Fruit fly (Drosophila melanogaster): ENCODE data around the gene Pxt.

Gene Pxt

DNA sequence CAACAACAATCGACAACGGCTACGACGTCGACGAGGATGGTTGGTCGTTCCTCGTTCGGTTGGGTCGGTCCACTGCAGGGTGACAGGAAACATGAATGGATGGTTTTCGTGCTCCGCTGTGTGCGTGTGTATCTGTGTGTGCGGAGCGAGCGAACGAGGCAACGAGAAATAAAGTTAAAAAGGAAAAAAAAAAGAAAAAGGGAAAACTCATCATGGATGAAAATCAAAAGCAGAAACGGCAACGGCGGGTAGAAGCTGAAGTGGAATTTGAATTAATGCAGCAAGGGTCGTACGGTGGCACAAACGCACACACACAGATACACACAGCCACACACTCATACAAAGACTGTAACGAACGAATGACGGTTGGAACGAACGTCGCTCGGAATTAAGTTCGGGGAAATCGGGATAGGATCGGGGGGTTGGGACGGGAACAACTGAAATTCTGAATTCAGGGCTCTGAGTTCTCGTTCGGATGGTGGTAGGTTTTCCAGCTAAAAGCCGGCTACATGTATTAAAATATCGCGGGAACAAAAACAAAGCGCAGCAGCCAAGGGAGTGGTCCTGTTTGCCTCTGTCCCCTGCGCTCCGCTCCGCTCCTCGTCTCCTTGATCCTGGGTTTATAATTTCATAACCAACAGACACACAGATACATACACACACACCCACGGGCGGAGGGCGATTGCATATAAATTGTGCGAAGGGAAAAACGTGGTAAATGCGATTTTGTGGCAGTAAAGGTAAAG is 8.2 kb upstream of the Pxt start (continued):
- TF ChIP-seq MESR4 (GFP tag; optimal IDR thresholded peaks at IDR 0.05) (no peak), Ets65A (GFP tag) (no peak), pzg (GFP tag; optimal IDR thresholded peaks at IDR 0.05) (no peak), psq (GFP tag; optimal IDR thresholded peaks at IDR 0.05) (no peak), Ravus (GFP tag; IDR thresholded peaks at IDR 0.05) (no peak), CG6813 (GFP tag; optimal IDR thresholded peaks at IDR 0.05) (no peak), usp (GFP tag; optimal IDR thresholded peaks at IDR 0.05) (no peak), CG4360 (GFP tag; IDR thresholded peaks at IDR 0.05) (peak; percentile 73), CG18262 (tag; optimal IDR thresholded peaks at IDR 0.05) (no peak), CG9876 (GFP tag; optimal IDR thresholded peaks at IDR 0.05) (no peak), exex (tag; optimal IDR thresholded peaks at IDR 0.05) (no peak), H15 (GFP tag; IDR thresholded peaks at IDR 0.05) (0 out of 3 replicates have a peak, but pooled peaks have one; percentile 13), Ptx1 (GFP tag; IDR thresholded peaks at IDR 0.05) (no peak), kni (GFP tag; optimal IDR thresholded peaks at IDR 0.05) (peak; percentile 81), cad (GFP tag; optimal IDR thresholded peaks at IDR 0.05) (peak; percentile 12), CG2120 (GFP tag; optimal IDR thresholded peaks at IDR 0.05) (no peak), CG30020 (tag; optimal IDR thresholded peaks at IDR 0.05) (no peak), Hmr (GFP tag; optimal IDR thresholded peaks at IDR 0.05) (no peak), Hey (tag; optimal IDR thresholded peaks at IDR 0.05) (peak; percentile 21), CG2199 (GFP tag; IDR thresholded peaks at IDR 0.05) (0 out of 3 replicates have a peak, but pooled peaks have one; percentile 17), CG3281 (GFP tag; optimal IDR thresholded peaks at IDR 0.05) (no peak), nau (GFP tag; optimal IDR thresholded peaks at IDR 0.05) (no peak), CG7839 (tag; optimal IDR thresholded peaks at IDR 0.05) (no peak), CG12104 (GFP tag; optimal IDR thresholded peaks at IDR 0.05) (no peak), sr (GFP tag; IDR thresholded peaks at IDR 0.05) (no peak), CG14441 (GFP tag; IDR thresholded peaks at IDR 0.05) (no peak), tio (GFP tag; optimal IDR thresholded peaks at IDR 0.05) (no peak), Dp (GFP tag; optimal IDR thresholded peaks at IDR 0.05) (no peak), Kr (GFP tag; optimal IDR thresholded peaks at IDR 0.05) (peak; percentile 48), CG18599 (GFP tag; optimal IDR thresholded peaks at IDR 0.05) (no peak), tin (GFP tag; optimal IDR thresholded peaks at IDR 0.05) (no peak), zf30C (GFP tag; optimal IDR thresholded peaks at IDR 0.05) (no peak), CG3847 (GFP tag; IDR thresholded peaks at IDR 0.05) (no peak), CoRest (tag; optimal IDR thresholded peaks at IDR 0.05) (no peak), CG31365 (tag; optimal IDR thresholded peaks at IDR 0.05) (no peak), CG15601 (tag; optimal IDR thresholded peaks at IDR 0.05) (no peak), Hsf (GFP tag; optimal IDR thresholded peaks at IDR 0.05) (no peak), CG12942 (GFP tag; optimal IDR thresholded peaks at IDR 0.05) (no peak), slou (GFP tag; optimal IDR thresholded peaks at IDR 0.05) (no peak), CG14014 (GFP tag; IDR thresholded peaks at IDR 0.05) (no peak), CG10543 (GFP tag; optimal IDR thresholded peaks at IDR 0.05) (peak; percentile 65), CG10565 (GFP tag; optimal IDR thresholded peaks at IDR 0.05) (no peak), ap (GFP tag; IDR thresholded peaks at IDR 0.05) (no peak), CTCF (GFP tag; optimal IDR thresholded peaks at IDR 0.05) (no peak), zen2 (GFP tag; IDR thresholded peaks at IDR 0.05; ENCODE audit: partially characterized antibody) (no peak), Fer1 (GFP tag; optimal IDR thresholded peaks at IDR 0.05) (no peak), CG9437 (GFP tag; optimal IDR thresholded peaks at IDR 0.05) (no peak), cas (GFP tag; IDR thresholded peaks at IDR 0.05) (no peak), lab (GFP tag; optimal IDR thresholded peaks at IDR 0.05) (no peak), sisA (GFP tag; IDR thresholded peaks at IDR 0.05) (no peak)

Measured in whole organism, embryonic.